Fruit fly (Drosophila melanogaster): ENCODE data around the gene TfAP-2.

dm6 chr3L:21562081-21562480, 24.5 kb upstream of the TfAP-2 start, which contains the start of gene CapaR:
- no peak for TF ChIP-seq Dll (optimal IDR thresholded peaks at IDR 0.05)
- TF ChIP-seq pan (optimal IDR thresholded peaks at IDR 0.05) = no peak
- TF ChIP-seq psq (optimal IDR thresholded peaks at IDR 0.05) = no peak
- no peak for TF ChIP-seq usp (GFP tag; optimal IDR thresholded peaks at IDR 0.05)
- no peak for TF ChIP-seq CG8478 (optimal IDR thresholded peaks at IDR 0.05)
- no peak for TF ChIP-seq EcR (GFP tag; optimal IDR thresholded peaks at IDR 0.05)
